Fruit fly (Drosophila melanogaster) whole organism, prepupa: ENCODE measurements around the gene Mo25.

Source experiments
- CG11294 ChIP-seq: fragments of 200-800 bp; sonication (Bioruptor generic); IDR thresholded peaks from 2 replicates; pipeline ENCODE4 v1.3.6; 2022; ENCODE audit warnings: missing biosample characterization, missing genetic modification characterization
- CG3919 ChIP-seq: fragments of 200-800 bp; sonication (Bioruptor generic); optimal IDR thresholded peaks from 3 replicates; lab custom pipeline; 2016; ENCODE audit warnings: missing biosample characterization, missing genetic modification characterization
- CG6163 ChIP-seq: fragments of 200-800 bp; sonication (Bioruptor generic); IDR thresholded peaks from 3 replicates; pipeline ENCODE4 v1.3.6; 2022; ENCODE audit warnings: missing biosample characterization, missing genetic modification characterization
- CG6276 ChIP-seq: fragments of 200-800 bp; sonication (Bioruptor generic); optimal IDR thresholded peaks from 2 replicates; lab custom pipeline; 2017; ENCODE audit warnings: missing biosample characterization, mild to moderate bottlenecking, missing genetic modification characterization
- Gug ChIP-seq: fragments of 200-800 bp; sonication (Bioruptor generic); IDR thresholded peaks from 2 replicates; pipeline ENCODE4 v1.3.6; 2022; ENCODE audit warnings: missing biosample characterization, missing genetic modification characterization
- esn ChIP-seq: fragments of 200-800 bp; sonication (Bioruptor generic); optimal IDR thresholded peaks from 2 replicates; lab custom pipeline; 2016; ENCODE audit warnings: missing biosample characterization, mild to moderate bottlenecking, missing genetic modification characterization, moderate library complexity
- svp ChIP-seq: fragments of 200-800 bp; sonication (Bioruptor generic); peaks from one replicate; lab custom pipeline; 2016; ENCODE audit warnings: missing biosample characterization, missing genetic modification characterization

dm6 chr3L:16582678-16583315, 32.5 kb downstream of the Mo25 start, which contains the start of gene Rpn12:
- TF ChIP-seq esn (GFP tag; lab: Kevin White, UChicago) = peak; percentile 47
- TF ChIP-seq CG6163 (GFP tag; lab: Robert Waterston, UW) = no peak
- TF ChIP-seq CG6276 (GFP tag; lab: Kevin White, UChicago) = no peak
- no peak for TF ChIP-seq CG3919
- TF ChIP-seq Gug (GFP tag; lab: Robert Waterston, UW) = 0 out of 2 replicates have a peak, but pooled peaks have one; percentile 8
- TF ChIP-seq svp (GFP tag; lab: Kevin White, UChicago) = no peak
- TF ChIP-seq CG11294 (GFP tag; lab: Robert Waterston, UW) = no peak
